Worm (Caenorhabditis elegans) whole organism, young adult: ENCODE data around the gene cyy-1.

Experiments
- B0336.3 ChIP-seq: fragments of 200-800 bp; sonication (Bioruptor generic); IDR thresholded peaks from 2 replicates; pipeline ENCODE4 v1.3.6; 2022; ENCODE audit warnings: missing genetic modification characterization, missing compliant biosample characterization
- D2030.7 ChIP-seq: fragments of 200-800 bp; sonication (Bioruptor generic); IDR thresholded peaks from 2 replicates; pipeline ENCODE4 v1.3.6; 2022; ENCODE audit warnings: missing genetic modification reagents, missing genetic modification characterization, missing compliant biosample characterization
- F10E7.11 ChIP-seq: sonication (generic microtip); optimal IDR thresholded peaks from 2 replicates; lab custom pipeline; 2017; ENCODE audit warnings: mild to moderate bottlenecking, missing genetic modification characterization, moderate library complexity, missing compliant biosample characterization
- F33H1.4 ChIP-seq: fragments of 200-800 bp; sonication (Bioruptor generic); IDR thresholded peaks from 2 replicates; pipeline ENCODE4 v1.3.6; 2022; ENCODE audit warnings: missing genetic modification reagents, missing genetic modification characterization, missing compliant biosample characterization
- Y67H2A.10 ChIP-seq: fragments of 200-800 bp; sonication (Bioruptor generic); conservative IDR thresholded peaks from 2 replicates; pipeline ENCODE4 v1.3.6; 2022; ENCODE audit warnings: missing genetic modification reagents, missing genetic modification characterization, missing compliant biosample characterization
- Y95B8A.8 ChIP-seq: fragments of 200-800 bp; sonication (Bioruptor generic); IDR thresholded peaks from 2 replicates; pipeline ENCODE4 v1.3.6; 2022; ENCODE audit warnings: missing genetic modification reagents, missing genetic modification characterization, missing compliant biosample characterization
- akir-1 ChIP-seq: fragments of 200-800 bp; sonication (Bioruptor generic); optimal IDR thresholded peaks from 2 replicates; lab custom pipeline; 2018; ENCODE audit warnings: mild to moderate bottlenecking, missing genetic modification characterization, moderate library complexity, missing compliant biosample characterization
- ama-1 ChIP-seq, 3 experiments: fragments of 150-350 bp in 1 of 3; sonication (generic microtip) in 2 of 3; optimal IDR thresholded peaks; 2 replicates each; lab custom pipeline; 2014 to 2018; ENCODE audit warnings: missing biosample characterization in 2 of 3, missing genetic modification characterization in 2 of 3, missing genetic modification reagents in 2 of 3
- atf-7 ChIP-seq: sonication (generic microtip); optimal IDR thresholded peaks from 2 replicates; lab custom pipeline; 2017; ENCODE audit warnings: mild to moderate bottlenecking, missing genetic modification characterization, missing compliant biosample characterization
- athp-1 ChIP-seq: sonication (generic microtip); optimal IDR thresholded peaks from 2 replicates; lab custom pipeline; 2017; ENCODE audit warnings: mild to moderate bottlenecking, missing genetic modification characterization, missing compliant biosample characterization
- attf-6 ChIP-seq: fragments of 200-800 bp; sonication (Bioruptor generic); IDR thresholded peaks from 2 replicates; pipeline ENCODE4 v1.3.6; 2022; ENCODE audit warnings: missing genetic modification reagents, missing genetic modification characterization, missing compliant biosample characterization
- cebp-2 ChIP-seq: fragments of 200-800 bp; sonication (Bioruptor generic); IDR thresholded peaks from 2 replicates; pipeline ENCODE4 v1.3.6; 2022; ENCODE audit warnings: missing genetic modification characterization, missing compliant biosample characterization
- ceh-27 ChIP-seq: fragments of 200-800 bp; sonication (Bioruptor generic); optimal IDR thresholded peaks from 2 replicates; lab custom pipeline; 2018; ENCODE audit warnings: mild to moderate bottlenecking, missing genetic modification characterization, moderate library complexity, missing compliant biosample characterization
- ceh-58 ChIP-seq: fragments of 200-800 bp; sonication (Bioruptor generic); IDR thresholded peaks from 2 replicates; pipeline ENCODE4 v1.3.6; 2022; ENCODE audit warnings: missing genetic modification characterization, missing compliant biosample characterization
- ceh-91 ChIP-seq: fragments of 200-800 bp; sonication (Bioruptor generic); IDR thresholded peaks from 2 replicates; pipeline ENCODE4 v1.3.6; 2022; ENCODE audit warnings: missing genetic modification reagents, missing genetic modification characterization, missing compliant biosample characterization
- chd-7 ChIP-seq: sonication (generic microtip); optimal IDR thresholded peaks from 2 replicates; lab custom pipeline; 2016; ENCODE audit warnings: mild to moderate bottlenecking, missing genetic modification characterization, moderate library complexity, missing compliant biosample characterization
- die-1 ChIP-seq: sonication (generic microtip); optimal IDR thresholded peaks from 2 replicates; lab custom pipeline; 2016; ENCODE audit warnings: missing genotype, mild to moderate bottlenecking, missing genetic modification characterization, missing compliant biosample characterization
- dox-1 ChIP-seq: fragments of 200-800 bp; sonication (Bioruptor generic); IDR thresholded peaks from 2 replicates; pipeline ENCODE4 v1.3.6; 2022; ENCODE audit warnings: missing genetic modification reagents, missing genetic modification characterization, missing compliant biosample characterization
- egl-18 ChIP-seq: fragments of 200-800 bp; sonication (Bioruptor generic); IDR thresholded peaks from 2 replicates; pipeline ENCODE4 v1.3.6; 2022; ENCODE audit warnings: missing genetic modification reagents, missing genetic modification characterization, missing compliant biosample characterization
- hmg-1.2 ChIP-seq: fragments of 200-800 bp; sonication (Bioruptor generic); IDR thresholded peaks from 2 replicates; pipeline ENCODE4 v1.3.6; 2022; ENCODE audit warnings: missing genetic modification reagents, missing genetic modification characterization, missing compliant biosample characterization
- hsf-1 ChIP-seq: fragments of 200-800 bp; sonication (Bioruptor generic); IDR thresholded peaks from 2 replicates; pipeline ENCODE4 v1.3.6; 2022; ENCODE audit warnings: missing genetic modification reagents, missing genetic modification characterization, missing compliant biosample characterization
- let-526 ChIP-seq: fragments of 200-800 bp; sonication (Bioruptor generic); IDR thresholded peaks from 2 replicates; pipeline ENCODE4 v1.3.6; 2022; ENCODE audit warnings: missing genetic modification reagents, missing genetic modification characterization, missing compliant biosample characterization
- lin-35 ChIP-seq, 3 experiments: fragments of 150-350 bp in 2 of 3; sonication (generic microtip) in 1 of 3; optimal IDR thresholded peaks; 2 replicates each; lab custom pipeline; 2014 to 2018; ENCODE audit warnings: missing biosample characterization in 3 of 3, missing genetic modification characterization in 3 of 3, missing genetic modification reagents in 3 of 3
- lin-40 ChIP-seq: sonication (generic microtip); optimal IDR thresholded peaks from 2 replicates; lab custom pipeline; 2016; ENCODE audit warnings: missing genetic modification characterization, mild to moderate bottlenecking, missing compliant biosample characterization, missing genotype, missing genetic modification reagents
- lin-54 ChIP-seq: fragments of 200-800 bp; sonication (Bioruptor generic); optimal IDR thresholded peaks from 2 replicates; lab custom pipeline; 2018; ENCODE audit warnings: mild to moderate bottlenecking, missing genetic modification characterization, missing compliant biosample characterization
- lsl-1 ChIP-seq: fragments of 200-800 bp; sonication (Bioruptor generic); optimal IDR thresholded peaks from 2 replicates; lab custom pipeline; 2018; ENCODE audit warnings: mild to moderate bottlenecking, missing genetic modification characterization, moderate library complexity, missing compliant biosample characterization
- madf-6 ChIP-seq: fragments of 200-800 bp; sonication (Bioruptor generic); IDR thresholded peaks from 2 replicates; pipeline ENCODE4 v1.3.6; 2022; ENCODE audit warnings: missing genetic modification reagents, missing genetic modification characterization, missing compliant biosample characterization
- madf-8 ChIP-seq: fragments of 200-800 bp; sonication (Bioruptor generic); conservative IDR thresholded peaks from 2 replicates; pipeline ENCODE4 v1.3.6; 2022; ENCODE audit warnings: missing genetic modification reagents, missing genetic modification characterization, missing compliant biosample characterization
- mcd-1 ChIP-seq: fragments of 200-800 bp; sonication (Bioruptor generic); IDR thresholded peaks from 2 replicates; pipeline ENCODE4 v1.3.6; 2022; ENCODE audit warnings: missing genetic modification reagents, missing genetic modification characterization, missing compliant biosample characterization
- nhr-80 ChIP-seq: sonication (generic microtip); optimal IDR thresholded peaks from 2 replicates; lab custom pipeline; 2016; ENCODE audit warnings: missing genetic modification characterization, missing compliant biosample characterization
- rec-8 ChIP-seq, 2 experiments: sonication (generic microtip); optimal IDR thresholded peaks; 2 replicates each; lab custom pipeline; 2016; ENCODE audit warnings: mild to moderate bottlenecking in 2 of 2, missing genetic modification characterization in 2 of 2, missing genetic modification reagents in 2 of 2, missing genotype in 2 of 2, missing biosample characterization in 1 of 2, missing compliant biosample characterization in 1 of 2, moderate library complexity in 1 of 2
- sea-2 ChIP-seq: fragments of 200-800 bp; sonication (Bioruptor generic); IDR thresholded peaks from 2 replicates; pipeline ENCODE4 v1.3.6; 2022; ENCODE audit warnings: missing genetic modification characterization, missing compliant biosample characterization
- snpc-1.1 ChIP-seq: sonication (generic microtip); optimal IDR thresholded peaks from 2 replicates; lab custom pipeline; 2017; ENCODE audit warnings: missing genetic modification characterization, mild to moderate bottlenecking, missing compliant biosample characterization, antibody characterized with exemption, moderate library complexity, missing genotype, missing genetic modification reagents; ENCODE audit not compliant: insufficient read depth
- snpc-1.3 ChIP-seq: sonication (generic microtip); optimal IDR thresholded peaks from 2 replicates; lab custom pipeline; 2017; ENCODE audit warnings: missing genetic modification characterization, mild to moderate bottlenecking, missing compliant biosample characterization, antibody characterized with exemption, moderate library complexity, missing genotype, missing genetic modification reagents; ENCODE audit not compliant: insufficient read depth
- snpc-4 ChIP-seq, 5 experiments: fragments of 150-350 bp in 1 of 5; sonication (generic microtip) in 4 of 5; optimal IDR thresholded peaks; 2 replicates each; lab custom pipeline; 2014 to 2018; ENCODE audit warnings: missing genetic modification characterization in 5 of 5, missing biosample characterization in 3 of 5, antibody characterized with exemption in 2 of 5, mild to moderate bottlenecking in 2 of 5, missing compliant biosample characterization in 2 of 5, missing genotype in 2 of 5, moderate library complexity in 2 of 5, missing genetic modification reagents in 1 of 5
- sptf-2 ChIP-seq: fragments of 200-800 bp; sonication (Bioruptor generic); optimal IDR thresholded peaks from 2 replicates; lab custom pipeline; 2018; ENCODE audit warnings: mild to moderate bottlenecking, missing genetic modification characterization, missing compliant biosample characterization
- ztf-22 ChIP-seq: fragments of 200-800 bp; sonication (Bioruptor generic); optimal IDR thresholded peaks from 2 replicates; lab custom pipeline; 2018; ENCODE audit warnings: mild to moderate bottlenecking, missing genetic modification characterization, moderate library complexity, missing compliant biosample characterization

The cyy-1 gene

DNA sequence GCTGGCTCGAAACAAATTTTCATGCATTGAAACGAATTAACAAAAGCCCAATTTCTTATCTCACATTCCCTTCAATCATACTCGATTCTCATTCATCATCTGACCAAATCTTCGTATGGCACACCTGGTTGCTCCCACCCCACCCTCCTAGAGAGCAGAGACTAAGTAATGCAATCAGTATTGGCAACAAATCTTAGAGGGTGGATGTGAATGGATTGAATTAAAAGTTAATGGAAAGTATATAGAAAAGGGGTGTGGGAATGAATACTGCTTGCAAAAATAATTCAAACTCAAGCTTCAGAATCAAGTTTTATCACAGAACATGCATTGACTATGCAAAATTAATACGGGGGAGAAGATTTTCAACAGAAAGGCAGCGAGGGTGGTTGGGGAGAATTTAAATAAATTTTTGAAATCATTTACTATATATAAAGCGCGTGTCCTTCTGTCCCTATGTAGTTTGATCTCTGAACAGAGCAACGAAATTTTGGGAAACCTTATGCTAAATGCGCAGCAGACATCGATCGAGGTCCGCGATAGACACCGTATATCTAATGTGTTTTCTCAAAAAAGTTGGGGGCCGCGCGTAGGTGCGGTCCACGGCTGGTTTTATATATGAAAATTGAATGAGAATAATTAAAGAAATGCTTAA lies 32.2 kb downstream of the cyy-1 start:
- TF ChIP-seq F10E7.11 (tag; lab: Kevin White, UChicago) (no peak), ceh-27 (GFP tag; lab: Kevin White, UChicago) (no peak), snpc-4 (GFP tag; optimal IDR thresholded peaks at IDR 0.05; lab: Kevin White, UChicago) (peak; percentile 33), snpc-4 (tag; optimal IDR thresholded peaks at IDR 0.05; lab: Kevin White, UChicago) (peak in 2 of 4 experiments; percentile 61 to 81), hmg-1.2 (0 out of 2 replicates have a peak, but pooled peaks have one; percentile 22), die-1 (no peak), B0336.3 (0 out of 2 replicates have a peak, but pooled peaks have one; percentile 11), snpc-1.1 (tag; lab: Kevin White, UChicago) (peak; percentile 30)

DNA sequence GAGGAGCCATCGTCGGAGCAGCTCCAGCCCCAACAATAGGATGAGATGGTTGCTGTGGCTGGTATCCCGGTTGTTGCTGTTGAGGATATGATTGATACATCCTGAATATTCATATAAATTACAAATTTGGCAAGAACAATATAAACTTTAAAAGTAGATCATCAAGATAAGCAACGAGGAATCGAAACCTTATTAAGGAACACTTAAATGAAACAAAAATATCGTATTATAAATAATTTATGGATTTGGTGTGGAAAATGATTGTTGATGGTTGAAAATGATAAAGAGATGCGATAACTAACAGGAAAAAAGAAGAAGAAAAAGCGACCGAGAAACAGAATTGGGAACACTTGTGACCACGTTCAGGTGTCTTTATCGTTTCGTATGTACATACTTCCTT lies 33.6 kb downstream of the cyy-1 start, which contains the start of gene pqn-96:
Gene pqn-96 (minus strand): TSS at position 101 of the 400 bp plus-strand sequence.
- TF ChIP-seq madf-6 (GFP tag; lab: Robert Waterston, UW) (no peak), sptf-2 (GFP tag; lab: Kevin White, UChicago) (no peak), Y67H2A.10 (GFP tag; lab: Robert Waterston, UW) (no peak), cebp-2 (GFP tag; lab: Robert Waterston, UW) (no peak), ama-1 (optimal IDR thresholded peaks at IDR 0.05; lab: Kevin White, UChicago) (no peak), ama-1 (GFP tag; optimal IDR thresholded peaks at IDR 0.05; lab: Kevin White, UChicago) (no peak)

ce11 chrIII:8441298-8441697 lies 35.6 kb downstream of the cyy-1 start:
- peak; percentile 44; the same call in 1 of the 2 replicates for TF ChIP-seq mcd-1 (GFP tag; lab: Robert Waterston, UW)
- TF ChIP-seq F33H1.4, result peak; percentile 79
- TF ChIP-seq ceh-91 (GFP tag; lab: Robert Waterston, UW), result 0 out of 2 replicates have a peak, but pooled peaks have one; percentile 28
- TF ChIP-seq lin-54 (GFP tag; lab: Kevin White, UChicago), result peak; percentile 15
- TF ChIP-seq D2030.7 (GFP tag; lab: Robert Waterston, UW), result peak; percentile 32; the same call in 1 of the 2 replicates

DNA sequence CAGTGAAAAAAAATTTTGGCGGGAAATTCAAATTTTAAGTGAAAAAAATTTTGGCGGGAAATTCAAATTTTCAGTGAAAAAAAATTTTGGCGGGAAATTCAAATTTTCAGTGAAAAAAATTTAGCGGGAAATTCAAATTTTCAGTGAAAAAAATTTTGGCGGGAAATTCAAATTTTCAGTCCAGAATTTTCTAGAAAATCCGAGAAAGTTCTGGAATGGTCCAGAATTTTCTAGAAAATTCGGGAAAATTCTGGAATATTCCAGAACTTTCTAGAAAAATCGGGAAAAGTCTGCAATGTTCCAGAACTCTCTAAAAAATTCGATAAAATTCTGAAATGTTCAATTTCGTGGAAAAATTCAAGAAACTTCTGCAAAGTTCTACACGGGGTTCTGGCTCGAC lies 36.7 kb downstream of the cyy-1 start:
- TF ChIP-seq hsf-1 (GFP tag; lab: Robert Waterston, UW), result peak; percentile 90

- no peak for TF ChIP-seq Y95B8A.8
- TF ChIP-seq akir-1, result peak; percentile 27
- peak; percentile 44 for TF ChIP-seq nhr-80
- no peak for TF ChIP-seq rec-8 (tag; optimal IDR thresholded peaks at IDR 0.05; lab: Kevin White, UChicago)
- peak; percentile 70 for TF ChIP-seq dox-1 (GFP tag; lab: Robert Waterston, UW)
- 0 out of 2 replicates have a peak, but pooled peaks have one; percentile 38 for TF ChIP-seq egl-18 (GFP tag; lab: Robert Waterston, UW)
- no peak for TF ChIP-seq attf-6
- 0 out of 2 replicates have a peak, but pooled peaks have one; percentile 23 for TF ChIP-seq ceh-58 (GFP tag; lab: Robert Waterston, UW)
- no peak; the same call in 1 of the 2 replicates for TF ChIP-seq cebp-2 (GFP tag; lab: Robert Waterston, UW)
- no peak for TF ChIP-seq die-1
- TF ChIP-seq chd-7 (tag; lab: Kevin White, UChicago), result peak; percentile 91
- peak; percentile 36 for TF ChIP-seq lin-40 (tag; lab: Kevin White, UChicago)
- no peak for TF ChIP-seq sptf-2 (GFP tag; lab: Kevin White, UChicago)
- TF ChIP-seq snpc-1.3 (tag; lab: Kevin White, UChicago), result peak; percentile 26
- no peak for TF ChIP-seq madf-8 (GFP tag; lab: Robert Waterston, UW)
- peak; percentile 59 for TF ChIP-seq ztf-22 (GFP tag; lab: Kevin White, UChicago)
- TF ChIP-seq athp-1, result peak; percentile 94
- peak; percentile 91 for TF ChIP-seq atf-7
- TF ChIP-seq ceh-91 (GFP tag; lab: Robert Waterston, UW), result no peak
- TF ChIP-seq let-526 (GFP tag; lab: Robert Waterston, UW), result no peak
- TF ChIP-seq sea-2, result no peak
- peak; percentile 87 for TF ChIP-seq ama-1 (optimal IDR thresholded peaks at IDR 0.05; lab: Kevin White, UChicago)
- TF ChIP-seq ama-1 (GFP tag; optimal IDR thresholded peaks at IDR 0.05; lab: Kevin White, UChicago), result peak; percentile 72 to 82
- peak in 1 of 3 experiments; percentile 61 for TF ChIP-seq lin-35 (GFP tag; optimal IDR thresholded peaks at IDR 0.05; lab: Kevin White, UChicago)
- peak; percentile 33 for TF ChIP-seq lsl-1 (GFP tag; lab: Kevin White, UChicago)
Measured at ce11 chrIII:8443557-8444131, 38.0 kb downstream of the cyy-1 start, which contains the start of gene ufbp-1. ufbp-1 (minus strand) TSS chrIII:8443607.
